Worm (Caenorhabditis elegans) whole organism, L3 larva: ENCODE data around the gene R08D7.4.

Experiments used
- R02D3.7 ChIP-seq: fragments of 150-350 bp; optimal IDR thresholded peaks from 2 replicates; lab custom pipeline; 2014; ENCODE audit warnings: missing biosample characterization, missing genetic modification characterization
- ZK546.5 ChIP-seq: sonication (generic microtip); optimal IDR thresholded peaks from 2 replicates; lab custom pipeline; 2017; ENCODE audit warnings: missing biosample characterization, missing genetic modification characterization
- aly-2 ChIP-seq: fragments of 150-350 bp; optimal IDR thresholded peaks from 2 replicates; lab custom pipeline; 2014; ENCODE audit warnings: missing biosample characterization, missing genetic modification characterization
- ama-1 ChIP-seq: fragments of 150-350 bp; optimal IDR thresholded peaks from 2 replicates; lab custom pipeline; 2018
- ceh-16 ChIP-seq: sonication (generic microtip); optimal IDR thresholded peaks from 2 replicates; lab custom pipeline; 2017; ENCODE audit warnings: missing biosample characterization, missing genetic modification characterization
- ceh-28 ChIP-seq: fragments of 150-350 bp; optimal IDR thresholded peaks from 2 replicates; lab custom pipeline; 2014; ENCODE audit warnings: missing biosample characterization, missing genetic modification reagents, missing genetic modification characterization
- ceh-82 ChIP-seq: fragments of 150-350 bp; optimal IDR thresholded peaks from 2 replicates; lab custom pipeline; 2014; ENCODE audit warnings: missing biosample characterization, missing genetic modification characterization
- egl-27 ChIP-seq: sonication (generic microtip); optimal IDR thresholded peaks from 4 replicates; lab custom pipeline; 2017; ENCODE audit warnings: missing biosample characterization, missing genetic modification reagents, missing genetic modification characterization
- egl-5 ChIP-seq: fragments of 150-350 bp; optimal IDR thresholded peaks from 2 replicates; lab custom pipeline; 2017; ENCODE audit warnings: missing biosample characterization, missing genetic modification reagents, missing genetic modification characterization, inconsistent platforms
- elt-1 ChIP-seq: fragments of 150-350 bp; optimal IDR thresholded peaks from 2 replicates; lab custom pipeline; 2014; ENCODE audit warnings: missing biosample characterization, missing genetic modification characterization
- elt-2 ChIP-seq: sonication (generic microtip); optimal IDR thresholded peaks from 2 replicates; lab custom pipeline; 2016; ENCODE audit warnings: missing genetic modification reagents, mild to moderate bottlenecking, missing genetic modification characterization, missing compliant biosample characterization
- elt-3 ChIP-seq, 3 experiments: fragments of 150-350 bp in 1 of 3; sonication (generic microtip) in 2 of 3; optimal IDR thresholded peaks; 2 replicates in 2 of 3; 4 replicates in 1 of 3; lab custom pipeline; 2014 to 2017; ENCODE audit warnings: missing biosample characterization in 3 of 3, missing genetic modification characterization in 3 of 3
- eor-1 ChIP-seq, 2 experiments: fragments of 150-350 bp; optimal IDR thresholded peaks; 2 replicates each; lab custom pipeline; 2014 to 2018; ENCODE audit warnings: missing biosample characterization in 2 of 2, missing genetic modification characterization in 2 of 2
- fkh-10 ChIP-seq: sonication (generic microtip); optimal IDR thresholded peaks from 2 replicates; lab custom pipeline; 2017; ENCODE audit warnings: missing biosample characterization, missing genetic modification reagents, missing genetic modification characterization
- fkh-2 ChIP-seq: fragments of 150-350 bp; optimal IDR thresholded peaks from 2 replicates; lab custom pipeline; 2014; ENCODE audit warnings: missing biosample characterization, missing genetic modification reagents, missing genetic modification characterization
- fos-1 ChIP-seq: fragments of 150-350 bp; optimal IDR thresholded peaks from 2 replicates; lab custom pipeline; 2014; ENCODE audit warnings: missing biosample characterization, missing genetic modification characterization
- hmg-11 ChIP-seq: sonication (generic microtip); optimal IDR thresholded peaks from 2 replicates; lab custom pipeline; 2016; ENCODE audit warnings: missing genetic modification characterization, missing compliant biosample characterization
- jun-1 ChIP-seq: fragments of 150-350 bp; optimal IDR thresholded peaks from 2 replicates; lab custom pipeline; 2014; ENCODE audit warnings: missing biosample characterization, missing genetic modification reagents, missing genetic modification characterization
- lin-15B ChIP-seq: fragments of 150-350 bp; optimal IDR thresholded peaks from 2 replicates; lab custom pipeline; 2014; ENCODE audit warnings: missing biosample characterization, missing genetic modification characterization
- lsy-12 ChIP-seq: sonication (generic microtip); optimal IDR thresholded peaks from 2 replicates; lab custom pipeline; 2016; ENCODE audit warnings: mild to moderate bottlenecking, missing genetic modification characterization, missing compliant biosample characterization
- mdl-1 ChIP-seq: fragments of 150-350 bp; optimal IDR thresholded peaks from 2 replicates; lab custom pipeline; 2014; ENCODE audit warnings: missing biosample characterization, missing genetic modification characterization
- mml-1 ChIP-seq: fragments of 150-350 bp; sonication (generic microtip); optimal IDR thresholded peaks from 3 replicates; lab custom pipeline; 2014; ENCODE audit warnings: missing biosample characterization, missing genetic modification characterization
- nfya-1 ChIP-seq: sonication (generic microtip); optimal IDR thresholded peaks from 2 replicates; lab custom pipeline; 2017; ENCODE audit warnings: missing genetic modification characterization, mild to moderate bottlenecking, missing compliant biosample characterization, antibody characterized with exemption, moderate library complexity; ENCODE audit not compliant: insufficient read depth
- nhr-11 ChIP-seq: fragments of 150-350 bp; optimal IDR thresholded peaks from 2 replicates; lab custom pipeline; 2014; ENCODE audit warnings: missing biosample characterization, missing genetic modification characterization
- nhr-23 ChIP-seq: fragments of 150-350 bp; optimal IDR thresholded peaks from 2 replicates; lab custom pipeline; 2014; ENCODE audit warnings: missing biosample characterization, missing genetic modification reagents, missing genetic modification characterization
- nhr-237 ChIP-seq: fragments of 150-350 bp; optimal IDR thresholded peaks from 2 replicates; lab custom pipeline; 2014; ENCODE audit warnings: missing biosample characterization, missing genetic modification characterization
- nhr-25 ChIP-seq: sonication (generic microtip); optimal IDR thresholded peaks from 2 replicates; lab custom pipeline; 2017; ENCODE audit warnings: missing biosample characterization, missing genetic modification characterization
- nhr-28 ChIP-seq: fragments of 150-350 bp; optimal IDR thresholded peaks from 2 replicates; lab custom pipeline; 2014; ENCODE audit warnings: missing biosample characterization, missing genetic modification characterization
- nhr-43 ChIP-seq: sonication (generic microtip); optimal IDR thresholded peaks from 2 replicates; lab custom pipeline; 2016; ENCODE audit warnings: mild to moderate bottlenecking, missing genetic modification characterization, missing compliant biosample characterization; ENCODE audit not compliant: poor library complexity, severe bottlenecking
- nhr-76 ChIP-seq: fragments of 150-350 bp; sonication (generic microtip); optimal IDR thresholded peaks from 5 replicates; lab custom pipeline; 2014; ENCODE audit warnings: missing biosample characterization, missing genetic modification characterization
- nhr-77 ChIP-seq: fragments of 150-350 bp; optimal IDR thresholded peaks from 2 replicates; lab custom pipeline; 2014; ENCODE audit warnings: missing biosample characterization, missing genetic modification characterization
- pha-4 ChIP-seq: fragments of 150-350 bp; optimal IDR thresholded peaks from 2 replicates; lab custom pipeline; 2014; ENCODE audit warnings: missing biosample characterization, missing genetic modification reagents, missing genetic modification characterization
- pqm-1 ChIP-seq: fragments of 150-350 bp; optimal IDR thresholded peaks from 2 replicates; lab custom pipeline; 2017; ENCODE audit warnings: missing biosample characterization, missing genetic modification characterization, inconsistent platforms
- sea-2 ChIP-seq: fragments of 150-350 bp; sonication (generic microtip); optimal IDR thresholded peaks from 4 replicates; lab custom pipeline; 2014; ENCODE audit warnings: missing biosample characterization, missing genetic modification reagents, missing genetic modification characterization
- skn-1 ChIP-seq: fragments of 150-350 bp; optimal IDR thresholded peaks from 2 replicates; lab custom pipeline; 2014; ENCODE audit warnings: missing biosample characterization, missing genetic modification characterization
- snpc-4 ChIP-seq: fragments of 150-350 bp; optimal IDR thresholded peaks from 2 replicates; lab custom pipeline; 2014; ENCODE audit warnings: missing biosample characterization, missing genetic modification characterization
- tbx-2 ChIP-seq: sonication (generic microtip); optimal IDR thresholded peaks from 2 replicates; lab custom pipeline; 2016; ENCODE audit warnings: mild to moderate bottlenecking, missing genetic modification characterization, missing compliant biosample characterization
- unc-39 ChIP-seq: sonication (generic microtip); optimal IDR thresholded peaks from 4 replicates; lab custom pipeline; 2017; ENCODE audit warnings: missing biosample characterization, missing genetic modification characterization
- unc-62 ChIP-seq: fragments of 150-350 bp; sonication (generic microtip); optimal IDR thresholded peaks from 4 replicates; lab custom pipeline; 2014; ENCODE audit warnings: missing biosample characterization, missing genetic modification reagents, missing genetic modification characterization
- zag-1 ChIP-seq: fragments of 150-350 bp; optimal IDR thresholded peaks from 2 replicates; lab custom pipeline; 2014; ENCODE audit warnings: missing biosample characterization, missing genetic modification characterization
- ztf-11 ChIP-seq: fragments of 150-350 bp; optimal IDR thresholded peaks from 2 replicates; lab custom pipeline; 2014; ENCODE audit warnings: missing biosample characterization, missing genetic modification characterization
- ztf-4 ChIP-seq: fragments of 150-350 bp; optimal IDR thresholded peaks from 2 replicates; lab custom pipeline; 2014; ENCODE audit warnings: missing biosample characterization, missing genetic modification characterization

The R08D7.4 gene

DNA sequence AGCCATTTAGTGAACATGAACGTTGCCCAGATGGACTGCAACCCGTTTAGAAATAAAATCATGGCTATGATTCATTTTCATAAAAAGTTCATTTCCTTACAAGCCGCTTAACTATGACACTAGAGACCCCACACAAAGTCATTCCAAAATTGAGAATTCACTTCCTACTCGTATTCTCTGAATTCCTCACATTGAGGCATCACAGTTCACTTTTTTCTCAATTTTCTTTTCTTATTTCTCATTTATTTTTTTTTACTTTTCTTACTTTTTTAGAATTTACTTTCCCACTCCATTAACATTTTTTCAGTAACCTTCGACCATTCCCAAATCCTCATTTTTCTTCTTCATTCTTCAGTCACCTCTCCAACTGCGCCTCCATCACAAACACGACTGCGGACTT is 27.3 kb upstream of the R08D7.4 start, which contains the start of gene dhrr-1:
dhrr-1 (plus strand) TSS at position 301 of the 400 bp plus-strand sequence.
- TF ChIP-seq egl-27 (tag; lab: Kevin White, UChicago) (no peak), ZK546.5 (tag; lab: Kevin White, UChicago) (no peak), mdl-1 (tag; lab: Kevin White, UChicago) (no peak), ama-1 (lab: Kevin White, UChicago) (no peak), fkh-2 (tag; lab: Kevin White, UChicago) (no peak), unc-62 (GFP tag; lab: Kevin White, UChicago) (no peak), mml-1 (tag; lab: Kevin White, UChicago) (no peak)

DNA sequence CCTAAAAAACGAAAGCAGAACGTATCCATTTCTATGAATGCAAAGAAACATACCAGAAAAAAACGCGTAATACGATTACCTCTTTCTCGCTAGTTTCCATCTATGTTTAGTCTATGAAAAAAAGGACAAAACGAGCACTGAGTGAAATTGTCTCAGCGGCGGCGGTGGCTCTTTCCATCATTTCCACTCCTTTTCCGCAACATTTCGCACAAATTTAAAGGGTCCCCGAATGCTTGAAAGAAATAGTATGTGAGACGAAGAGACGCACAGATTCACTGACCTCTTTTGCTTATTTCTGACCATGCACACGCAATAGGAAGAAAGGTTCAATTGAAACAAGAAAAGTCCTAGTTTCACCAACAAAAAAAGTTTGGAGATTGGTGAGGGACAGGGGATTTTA is 25.4 kb upstream of the R08D7.4 start:
- TF ChIP-seq zag-1 (tag; lab: Kevin White, UChicago) (no peak), R02D3.7 (no peak), ceh-28 (no peak), unc-62 (GFP tag; lab: Kevin White, UChicago) (no peak), nhr-76 (no peak), fkh-2 (tag; lab: Kevin White, UChicago) (no peak), nhr-11 (tag; lab: Kevin White, UChicago) (no peak), aly-2 (no peak), fos-1 (no peak), unc-39 (no peak), nhr-77 (tag; lab: Kevin White, UChicago) (no peak)
- TF ChIP-seq, all 47 proteins: peak for 0

DNA sequence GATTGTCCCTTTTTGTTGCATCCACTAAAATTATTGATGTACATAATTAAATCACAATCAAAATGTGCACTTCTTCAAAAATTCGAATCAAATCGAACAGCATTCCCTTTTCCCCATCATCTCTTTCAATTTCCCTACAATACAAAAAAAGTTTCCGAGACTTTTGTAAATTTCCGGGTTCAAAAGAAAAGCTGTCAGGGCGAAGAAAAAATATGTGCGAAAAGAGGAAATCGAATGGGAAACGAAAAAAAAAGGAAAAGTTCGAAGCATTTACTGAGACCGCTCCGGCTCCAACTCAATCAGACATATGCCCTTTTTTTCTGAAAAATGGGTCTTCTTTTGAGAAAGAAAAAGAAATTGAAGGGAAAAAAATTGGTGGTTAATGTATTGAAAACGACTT is 22.5 kb upstream of the R08D7.4 start:
- TF ChIP-seq elt-2 (tag; lab: Kevin White, UChicago) (no peak), fkh-10 (peak; percentile 56), lsy-12 (tag; lab: Kevin White, UChicago) (no peak)
- TF ChIP-seq, all 47 proteins: peak for 1

DNA sequence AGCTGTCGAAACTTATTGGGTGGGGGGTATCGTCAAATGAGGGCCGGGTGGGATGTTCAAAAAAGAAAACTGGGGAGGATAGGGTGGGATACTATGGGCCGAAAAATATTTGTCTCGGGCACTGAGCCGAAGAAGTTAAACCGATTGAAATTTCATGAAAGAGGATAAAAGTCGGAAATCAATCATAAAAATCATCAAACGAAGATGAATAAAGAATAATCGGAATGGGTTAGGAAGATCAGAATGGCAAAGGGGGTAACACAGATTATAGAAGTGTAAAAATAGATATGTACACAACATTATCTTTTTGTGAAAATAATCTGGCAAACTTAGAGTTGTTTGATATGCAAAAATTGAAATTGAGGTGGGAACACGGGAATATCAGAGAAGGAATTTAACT is 16.2 kb upstream of the R08D7.4 start:
- no peak for TF ChIP-seq nhr-43 (tag; lab: Kevin White, UChicago)
- no peak for TF ChIP-seq unc-39
- no peak for TF ChIP-seq tbx-2
- TF ChIP-seq ztf-4 (tag; lab: Kevin White, UChicago): no peak
- TF ChIP-seq elt-2 (tag; lab: Kevin White, UChicago): no peak
- no peak for TF ChIP-seq sea-2 (GFP tag; lab: Kevin White, UChicago)
- no peak for TF ChIP-seq ceh-28
- no peak for TF ChIP-seq mml-1 (tag; lab: Kevin White, UChicago)
- no peak for TF ChIP-seq fkh-10
- no peak for TF ChIP-seq snpc-4 (tag; lab: Kevin White, UChicago)
- TF ChIP-seq hmg-11 (tag; lab: Kevin White, UChicago): no peak
- TF ChIP-seq jun-1 (tag; lab: Kevin White, UChicago): no peak
- TF ChIP-seq, all 47 proteins: peak for 0

DNA sequence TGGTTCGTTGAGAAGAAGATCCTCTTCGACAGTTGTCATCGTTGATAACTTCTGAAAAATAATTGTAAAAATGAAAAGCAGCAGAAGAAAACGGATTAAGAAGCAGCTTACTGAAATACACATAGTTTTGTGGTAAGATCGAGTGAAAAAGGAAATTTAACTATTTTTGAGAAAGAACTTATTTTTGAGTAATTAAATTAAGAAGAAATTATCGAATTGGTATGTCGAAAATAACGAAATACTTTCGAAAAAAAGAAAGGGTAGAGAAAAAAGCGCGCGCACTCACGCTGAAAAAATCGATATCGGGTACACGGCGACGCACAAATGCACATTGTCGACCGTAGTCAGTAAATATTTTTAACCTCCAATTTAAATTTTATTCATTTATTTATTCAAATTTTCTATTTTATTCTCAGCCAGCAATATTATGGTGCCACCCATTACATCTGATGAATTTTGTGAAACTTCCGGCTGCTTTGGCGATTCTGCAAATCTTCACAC is 15.5 kb upstream of the R08D7.4 start, which contains the start of the genes ZK643.5 and ZK643.2:
ZK643.5 (minus strand) TSS at position 51 of the 501 bp plus-strand sequence.
ZK643.2 (plus strand) TSS at position 395 of the 501 bp plus-strand sequence.
- TF ChIP-seq ztf-11 (tag; lab: Kevin White, UChicago) (no peak), ceh-28 (peak; percentile 95), sea-2 (GFP tag; lab: Kevin White, UChicago) (no peak), elt-2 (tag; lab: Kevin White, UChicago) (peak; percentile 14), ceh-16 (tag; lab: Kevin White, UChicago) (no peak), ama-1 (lab: Kevin White, UChicago) (no peak), elt-1 (tag; lab: Kevin White, UChicago) (no peak), zag-1 (tag; lab: Kevin White, UChicago) (no peak), fos-1 (no peak), ZK546.5 (tag; lab: Kevin White, UChicago) (no peak), eor-1 (tag; optimal IDR thresholded peaks at IDR 0.05; lab: Kevin White, UChicago) (no peak), lin-15B (peak; percentile 48), nhr-237 (tag; lab: Kevin White, UChicago) (no peak), lsy-12 (tag; lab: Kevin White, UChicago) (no peak), nhr-28 (tag; lab: Kevin White, UChicago) (no peak), egl-27 (tag; lab: Kevin White, UChicago) (no peak), pqm-1 (tag; lab: Kevin White, UChicago) (no peak), fkh-10 (no peak), elt-3 (tag; optimal IDR thresholded peaks at IDR 0.05; lab: Kevin White, UChicago) (no peak), mml-1 (tag; lab: Kevin White, UChicago) (no peak), pha-4 (tag; lab: Kevin White, UChicago) (peak; percentile 84), nhr-25 (tag; lab: Kevin White, UChicago) (no peak), nhr-11 (tag; lab: Kevin White, UChicago) (no peak), nfya-1 (tag; lab: Kevin White, UChicago) (peak; percentile 86), nhr-23 (tag; lab: Kevin White, UChicago) (no peak), nhr-77 (tag; lab: Kevin White, UChicago) (no peak), ztf-4 (tag; lab: Kevin White, UChicago) (no peak), ceh-82 (tag; lab: Kevin White, UChicago) (peak; percentile 11), egl-5 (tag; lab: Kevin White, UChicago) (peak; percentile 10), skn-1 (no peak), hmg-11 (tag; lab: Kevin White, UChicago) (peak; percentile 86), fkh-2 (tag; lab: Kevin White, UChicago) (no peak), tbx-2 (no peak), nhr-43 (tag; lab: Kevin White, UChicago) (no peak), aly-2 (no peak), snpc-4 (tag; lab: Kevin White, UChicago) (peak; percentile 38)
